Worm (Caenorhabditis elegans) whole organism, midembryonic: ENCODE data around the gene sre-7.
"Not testable (repeated sequence)": the region's sequence is repeated elsewhere in the genome, so short reads cannot be mapped to it uniquely, and the experiment has no call there.

Experiments
- T22C8.4 ChIP-seq: fragments of 200-800 bp; sonication (Bioruptor generic); IDR thresholded peaks from 2 replicates; pipeline ENCODE4 v1.3.6; 2022; ENCODE audit warnings: missing genetic modification characterization, missing compliant biosample characterization
- cog-1 ChIP-seq: sonication (generic microtip); optimal IDR thresholded peaks from 2 replicates; lab custom pipeline; 2016; ENCODE audit warnings: missing genetic modification characterization, missing compliant biosample characterization
- flt-1 ChIP-seq: fragments of 200-800 bp; sonication (Bioruptor generic); IDR thresholded peaks from 2 replicates; pipeline ENCODE4 v1.3.6; 2022; ENCODE audit warnings: missing genetic modification characterization, missing compliant biosample characterization
- klf-2 ChIP-seq: fragments of 200-800 bp; sonication (Bioruptor generic); conservative IDR thresholded peaks from 2 replicates; pipeline ENCODE4 v1.3.6; 2022; ENCODE audit warnings: missing genetic modification reagents, missing genetic modification characterization, missing compliant biosample characterization
- med-1 ChIP-seq: sonication (generic microtip); optimal IDR thresholded peaks from 2 replicates; lab custom pipeline; 2017; ENCODE audit warnings: missing genetic modification characterization, mild to moderate bottlenecking, missing compliant biosample characterization, antibody characterized with exemption, missing genetic modification reagents; ENCODE audit not compliant: insufficient read depth
- ref-1 ChIP-seq: fragments of 200-800 bp; sonication (Bioruptor generic); conservative IDR thresholded peaks from 2 replicates; pipeline ENCODE4 v1.3.6; 2022; ENCODE audit warnings: missing genetic modification reagents, missing genetic modification characterization, missing compliant biosample characterization
- tab-1 ChIP-seq: fragments of 200-800 bp; sonication (Bioruptor generic); IDR thresholded peaks from 2 replicates; pipeline ENCODE4 v1.3.6; 2022; ENCODE audit warnings: missing genetic modification characterization, missing compliant biosample characterization
- ztf-23 ChIP-seq: fragments of 200-800 bp; sonication (Bioruptor generic); IDR thresholded peaks from 2 replicates; pipeline ENCODE4 v1.3.6; 2022; ENCODE audit warnings: missing genetic modification reagents, missing genetic modification characterization, missing compliant biosample characterization
- ztf-29 ChIP-seq: fragments of 200-800 bp; sonication (Bioruptor generic); IDR thresholded peaks from 2 replicates; pipeline ENCODE4 v1.3.6; 2022; ENCODE audit warnings: missing genetic modification reagents, missing genetic modification characterization, missing compliant biosample characterization

Gene sre-7

ce11 chrV:14256813-14257212 lies 12.8 kb downstream of the sre-7 start, which contains the start of gene sre-8:
TSS of gene sre-8 (plus strand) at chrV:14257113.
- no peak for TF ChIP-seq klf-2
- TF ChIP-seq cog-1 (tag; lab: Kevin White, UChicago): no peak
- no peak for TF ChIP-seq tab-1 (GFP tag; lab: Robert Waterston, UW)
- no peak for TF ChIP-seq ztf-23 (GFP tag; lab: Robert Waterston, UW)
- TF ChIP-seq ref-1 (GFP tag; lab: Robert Waterston, UW): no peak
- no peak for TF ChIP-seq ztf-29
- TF ChIP-seq flt-1 (GFP tag; lab: Robert Waterston, UW): no peak
- TF ChIP-seq med-1 (GFP tag; lab: Kevin White, UChicago): no peak
- no peak for TF ChIP-seq T22C8.4

- TF ChIP-seq ztf-23 (GFP tag; lab: Robert Waterston, UW): no peak
- TF ChIP-seq ref-1 (GFP tag; lab: Robert Waterston, UW): no peak
- no peak for TF ChIP-seq T22C8.4
- TF ChIP-seq cog-1 (tag; lab: Kevin White, UChicago): no peak
- TF ChIP-seq med-1 (GFP tag; lab: Kevin White, UChicago): no peak
- no peak for TF ChIP-seq flt-1 (GFP tag; lab: Robert Waterston, UW)
- TF ChIP-seq tab-1 (GFP tag; lab: Robert Waterston, UW): no peak
- no peak for TF ChIP-seq ztf-29
- TF ChIP-seq klf-2: no peak
These were observed 16.8 kb downstream of the sre-7 start, which contains the start of gene F40G12.2 for ce11 chrV:14260831-14261230. TSS of gene F40G12.2 (minus strand) at chrV:14260931.

ce11 chrV:14267326-14267942 lies 23.4 kb downstream of the sre-7 start:
- no peak for TF ChIP-seq cog-1 (tag; lab: Kevin White, UChicago)
- TF ChIP-seq T22C8.4: no peak
- no peak for TF ChIP-seq ref-1 (GFP tag; lab: Robert Waterston, UW)
- no peak for TF ChIP-seq tab-1 (GFP tag; lab: Robert Waterston, UW)
- no peak for TF ChIP-seq flt-1 (GFP tag; lab: Robert Waterston, UW)
- TF ChIP-seq ztf-23 (GFP tag; lab: Robert Waterston, UW): no peak
- TF ChIP-seq med-1 (GFP tag; lab: Kevin White, UChicago): no peak

- TF ChIP-seq klf-2 (no peak), med-1 (GFP tag; lab: Kevin White, UChicago) (no peak), tab-1 (GFP tag; lab: Robert Waterston, UW) (no peak), flt-1 (GFP tag; lab: Robert Waterston, UW) (no peak), ztf-23 (GFP tag; lab: Robert Waterston, UW) (no peak), T22C8.4 (no peak), ztf-29 (no peak), ref-1 (GFP tag; lab: Robert Waterston, UW) (no peak), cog-1 (tag; lab: Kevin White, UChicago) (no peak)
These were observed 24.6 kb downstream of the sre-7 start, which contains the start of gene F40G12.4 for ce11 chrV:14268616-14269015. TSS of gene F40G12.4 (minus strand) at chrV:14268716.

ce11 chrV:14270729-14271128 lies 26.7 kb downstream of the sre-7 start, which contains the start of gene F40G12.5:
TSS of gene F40G12.5 (minus strand) at chrV:14270829.
- TF ChIP-seq med-1 (GFP tag; lab: Kevin White, UChicago) (no peak), tab-1 (GFP tag; lab: Robert Waterston, UW) (no peak), flt-1 (GFP tag; lab: Robert Waterston, UW) (no peak), ztf-29 (no peak), T22C8.4 (no peak), klf-2 (no peak), cog-1 (tag; lab: Kevin White, UChicago) (no peak), ztf-23 (GFP tag; lab: Robert Waterston, UW) (no peak), ref-1 (GFP tag; lab: Robert Waterston, UW) (no peak)

- no peak for TF ChIP-seq ref-1 (GFP tag; lab: Robert Waterston, UW)
- no peak for TF ChIP-seq T22C8.4
- TF ChIP-seq ztf-29: no peak
- no peak for TF ChIP-seq klf-2
- no peak for TF ChIP-seq med-1 (GFP tag; lab: Kevin White, UChicago)
- TF ChIP-seq tab-1 (GFP tag; lab: Robert Waterston, UW): no peak
- no peak for TF ChIP-seq ztf-23 (GFP tag; lab: Robert Waterston, UW)
- no peak for TF ChIP-seq flt-1 (GFP tag; lab: Robert Waterston, UW)
- TF ChIP-seq cog-1 (tag; lab: Kevin White, UChicago): no peak
These were observed 29.0 kb downstream of the sre-7 start, which contains the start of gene F40G12.6 for ce11 chrV:14273019-14273418. TSS of gene F40G12.6 (minus strand) at chrV:14273119.

- TF ChIP-seq ztf-29; ztf-23 (GFP tag; lab: Robert Waterston, UW); med-1 (GFP tag; lab: Kevin White, UChicago): not testable (repeated sequence)
These were observed 30.3 kb downstream of the sre-7 start, which contains the start of gene F40G12.7 for ce11 chrV:14274268-14274667. TSS of gene F40G12.7 (plus strand) at chrV:14274568.

- TF ChIP-seq flt-1 (GFP tag; lab: Robert Waterston, UW): no peak
- TF ChIP-seq ztf-29: no peak
- no peak for TF ChIP-seq tab-1 (GFP tag; lab: Robert Waterston, UW)
- TF ChIP-seq med-1 (GFP tag; lab: Kevin White, UChicago): no peak
- no peak for TF ChIP-seq cog-1 (tag; lab: Kevin White, UChicago)
- no peak for TF ChIP-seq T22C8.4
- no peak for TF ChIP-seq ref-1 (GFP tag; lab: Robert Waterston, UW)
- TF ChIP-seq ztf-23 (GFP tag; lab: Robert Waterston, UW): no peak
- TF ChIP-seq klf-2: no peak
These were observed 35.8 kb downstream of the sre-7 start, which contains the start of gene srt-33 for ce11 chrV:14279777-14280176. TSS of gene srt-33 (minus strand) at chrV:14279877.

ce11 chrV:14282222-14282709 lies 38.3 kb downstream of the sre-7 start, which contains the start of the genes srt-74 and F40G12.9:
TSS of gene srt-74 (minus strand) at chrV:14282322.
TSS of gene F40G12.9 (plus strand) at chrV:14282659.
- TF ChIP-seq ref-1 (GFP tag; lab: Robert Waterston, UW): no peak
- no peak for TF ChIP-seq ztf-29
